Worm (Caenorhabditis elegans): ENCODE data around the gene M01B2.12.

DNA sequence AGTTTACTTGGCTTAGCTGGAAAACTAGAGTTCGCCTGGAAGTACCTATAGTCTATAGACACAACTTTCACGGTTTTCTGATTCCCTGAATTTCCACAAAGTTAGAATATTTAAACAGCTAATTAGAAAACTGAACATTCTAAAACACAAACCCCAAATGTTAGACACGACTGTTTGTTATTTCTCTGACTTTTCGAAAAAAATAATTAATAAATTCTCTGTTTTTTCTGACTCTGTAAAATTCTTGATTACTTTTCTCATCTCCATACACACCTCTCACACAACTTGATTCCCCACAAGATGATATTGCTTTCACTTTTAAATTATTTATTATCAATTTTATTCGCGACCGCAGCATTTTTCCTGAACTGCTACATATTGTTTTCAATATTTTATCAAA lies 10.5 kb downstream of the M01B2.12 start, which contains the start of gene srbc-75:
- TF ChIP-seq snpc-4 (tag; optimal IDR thresholded peaks at IDR 0.05) (no peak), ham-2 (GFP tag; optimal IDR thresholded peaks at IDR 0.05) (no peak), nhr-2 (tag; optimal IDR thresholded peaks at IDR 0.05) (no peak), mab-5 (tag; optimal IDR thresholded peaks at IDR 0.05) (no peak), mep-1 (tag; optimal IDR thresholded peaks at IDR 0.05) (no peak), unc-120 (tag; optimal IDR thresholded peaks at IDR 0.05; ENCODE audit: poor library complexity, severe bottlenecking) (no peak), unc-62 (GFP tag; optimal IDR thresholded peaks at IDR 0.05) (no peak)

All from whole organism, mixed stage, embryonic.